Fruit fly (Drosophila melanogaster) whole organism, embryonic: ENCODE measurements around the gene Cyp308a1.

Source experiments
- Adf1 ChIP-seq: fragments of 200-800 bp; sonication (Bioruptor generic); IDR thresholded peaks from 2 replicates; pipeline ENCODE4 v1.3.6; 2022; ENCODE audit warnings: missing biosample characterization, missing genetic modification characterization
- Atf6 ChIP-seq: fragments of 200-800 bp; sonication (Bioruptor generic); IDR thresholded peaks from 2 replicates; pipeline ENCODE4 v1.3.6; 2022; ENCODE audit warnings: missing biosample characterization, missing genetic modification characterization
- Bgb ChIP-seq: fragments of 200-800 bp; sonication (Bioruptor generic); IDR thresholded peaks from 2 replicates; pipeline ENCODE4 v1.3.6; 2022; ENCODE audit warnings: missing biosample characterization, missing genetic modification characterization; ENCODE audit not compliant: partially characterized antibody
- BtbVII ChIP-seq: fragments of 200-800 bp; sonication (Bioruptor generic); optimal IDR thresholded peaks from 3 replicates; lab custom pipeline; 2017; ENCODE audit warnings: missing biosample characterization, mild to moderate bottlenecking, missing genetic modification characterization
- CG10431 ChIP-seq: fragments of 200-800 bp; sonication (Bioruptor generic); optimal IDR thresholded peaks from 3 replicates; lab custom pipeline; 2018; ENCODE audit warnings: missing biosample characterization, mild to moderate bottlenecking, missing genetic modification characterization
- CG10543 ChIP-seq: fragments of 200-800 bp; sonication (Bioruptor generic); optimal IDR thresholded peaks from 3 replicates; lab custom pipeline; 2017; ENCODE audit warnings: missing biosample characterization, mild to moderate bottlenecking, missing genetic modification characterization, moderate library complexity
- CG13296 ChIP-seq: fragments of 200-800 bp; sonication (Bioruptor generic); optimal IDR thresholded peaks from 3 replicates; lab custom pipeline; 2018; ENCODE audit warnings: missing biosample characterization, mild to moderate bottlenecking, missing genetic modification characterization
- CG3065 ChIP-seq: fragments of 200-800 bp; sonication (Bioruptor generic); optimal IDR thresholded peaks from 2 replicates; lab custom pipeline; 2016; ENCODE audit warnings: missing biosample characterization, missing genetic modification characterization
- CG3163 ChIP-seq: fragments of 200-800 bp; sonication (Bioruptor generic); optimal IDR thresholded peaks from 3 replicates; lab custom pipeline; 2016; ENCODE audit warnings: missing biosample characterization, missing genetic modification characterization
- CG33557 ChIP-seq: fragments of 200-800 bp; sonication (Bioruptor generic); optimal IDR thresholded peaks from 2 replicates; lab custom pipeline; 2019; ENCODE audit warnings: missing biosample characterization, mild to moderate bottlenecking, missing genetic modification characterization, moderate library complexity
- CG6175 ChIP-seq: fragments of 200-800 bp; sonication (Bioruptor generic); IDR thresholded peaks from 3 replicates; pipeline ENCODE4 v1.3.6; 2022; ENCODE audit warnings: missing biosample characterization, missing genetic modification characterization
- CG7372 ChIP-seq: fragments of 200-800 bp; sonication (Bioruptor generic); IDR thresholded peaks from 2 replicates; pipeline ENCODE4 v1.3.6; 2022; ENCODE audit warnings: missing biosample characterization, missing genetic modification characterization
- CG8089 ChIP-seq: fragments of 200-800 bp; sonication (Bioruptor generic); optimal IDR thresholded peaks from 3 replicates; lab custom pipeline; 2016; ENCODE audit warnings: missing biosample characterization, missing genetic modification characterization
- CG9609 ChIP-seq: fragments of 200-800 bp; sonication (Bioruptor generic); optimal IDR thresholded peaks from 3 replicates; lab custom pipeline; 2016; ENCODE audit warnings: missing biosample characterization, missing genetic modification characterization
- CkIIα-i1 ChIP-seq: fragments of 200-800 bp; sonication (Bioruptor generic); IDR thresholded peaks from 2 replicates; pipeline ENCODE4 v1.3.6; 2022; ENCODE audit warnings: missing biosample characterization, missing genetic modification characterization
- CoRest ChIP-seq: fragments of 200-800 bp; sonication (Bioruptor generic); optimal IDR thresholded peaks from 3 replicates; lab custom pipeline; 2018; ENCODE audit warnings: missing biosample characterization, mild to moderate bottlenecking, missing genetic modification characterization, moderate library complexity
- Dbx ChIP-seq: fragments of 200-800 bp; sonication (Bioruptor generic); IDR thresholded peaks from 3 replicates; pipeline ENCODE4 v1.3.6; 2022; ENCODE audit warnings: missing biosample characterization, missing genetic modification characterization
- Deaf1 ChIP-seq: fragments of 200-800 bp; optimal IDR thresholded peaks from 3 replicates; lab custom pipeline; 2019; ENCODE audit warnings: missing biosample characterization, mild to moderate bottlenecking, missing genetic modification characterization, moderate library complexity
- Elba2 ChIP-seq: fragments of 200-800 bp; sonication (Bioruptor generic); optimal IDR thresholded peaks from 3 replicates; lab custom pipeline; 2016; ENCODE audit warnings: missing biosample characterization, missing genetic modification characterization
- Fer1 ChIP-seq: fragments of 200-800 bp; sonication (Bioruptor generic); optimal IDR thresholded peaks from 2 replicates; lab custom pipeline; 2017; ENCODE audit warnings: missing biosample characterization, mild to moderate bottlenecking, missing genetic modification characterization
- Mrtf ChIP-seq: fragments of 200-800 bp; sonication (Bioruptor generic); IDR thresholded peaks from 3 replicates; pipeline ENCODE4 v1.3.6; 2022; ENCODE audit warnings: missing biosample characterization, missing genetic modification characterization
- NC2α ChIP-seq: fragments of 200-800 bp; sonication (Bioruptor generic); optimal IDR thresholded peaks from 2 replicates; lab custom pipeline; 2016; ENCODE audit warnings: missing biosample characterization, missing genetic modification characterization
- NC2β ChIP-seq: fragments of 200-800 bp; sonication (Bioruptor generic); optimal IDR thresholded peaks from 2 replicates; lab custom pipeline; 2016; ENCODE audit warnings: missing biosample characterization, missing genetic modification characterization
- Nf-YC ChIP-seq: fragments of 200-800 bp; optimal IDR thresholded peaks from 3 replicates; lab custom pipeline; 2019; ENCODE audit warnings: missing biosample characterization, mild to moderate bottlenecking, missing genetic modification characterization, moderate library complexity
- Sry-β ChIP-seq: fragments of 200-800 bp; sonication (Bioruptor generic); optimal IDR thresholded peaks from 2 replicates; lab custom pipeline; 2018; ENCODE audit warnings: missing biosample characterization, mild to moderate bottlenecking, missing genetic modification characterization, moderate library complexity
- Sry-δ ChIP-seq: fragments of 200-800 bp; sonication (Bioruptor generic); optimal IDR thresholded peaks from 2 replicates; lab custom pipeline; 2016; ENCODE audit warnings: missing biosample characterization, missing genetic modification characterization
- Xbp1 ChIP-seq: fragments of 200-800 bp; sonication (Bioruptor generic); optimal IDR thresholded peaks from 3 replicates; lab custom pipeline; 2016; ENCODE audit warnings: missing biosample characterization, mild to moderate bottlenecking, missing genetic modification characterization
- YL-1 ChIP-seq: fragments of 200-800 bp; sonication (Bioruptor generic); optimal IDR thresholded peaks from 3 replicates; lab custom pipeline; 2017; ENCODE audit warnings: missing biosample characterization, mild to moderate bottlenecking, missing genetic modification characterization
- bbx ChIP-seq: fragments of 200-800 bp; sonication (Bioruptor generic); IDR thresholded peaks from 2 replicates; pipeline ENCODE4 v1.3.6; 2022; ENCODE audit warnings: missing biosample characterization, missing genetic modification characterization; ENCODE audit not compliant: partially characterized antibody
- crol ChIP-seq: fragments of 200-800 bp; sonication (Bioruptor generic); IDR thresholded peaks from 2 replicates; pipeline ENCODE4 v1.3.6; 2022; ENCODE audit warnings: missing biosample characterization, missing genetic modification characterization
- cwo ChIP-seq: fragments of 200-800 bp; sonication (Bioruptor generic); optimal IDR thresholded peaks from 3 replicates; lab custom pipeline; 2017; ENCODE audit warnings: missing biosample characterization, missing genetic modification characterization, mild to moderate bottlenecking, moderate library complexity, missing genetic modification reagents
- emc ChIP-seq: fragments of 200-800 bp; sonication (Bioruptor generic); optimal IDR thresholded peaks from 2 replicates; lab custom pipeline; 2016; ENCODE audit warnings: missing biosample characterization, missing genetic modification characterization
- fd64A ChIP-seq: fragments of 200-800 bp; sonication (Bioruptor generic); optimal IDR thresholded peaks from 3 replicates; lab custom pipeline; 2018; ENCODE audit warnings: missing biosample characterization, mild to moderate bottlenecking, missing genetic modification characterization
- fd96Cb ChIP-seq: fragments of 200-800 bp; sonication (Bioruptor generic); optimal IDR thresholded peaks from 2 replicates; lab custom pipeline; 2018; ENCODE audit warnings: missing biosample characterization, mild to moderate bottlenecking, missing genetic modification characterization, moderate library complexity
- grau ChIP-seq: fragments of 200-800 bp; optimal IDR thresholded peaks from 3 replicates; lab custom pipeline; 2019; ENCODE audit warnings: missing biosample characterization, mild to moderate bottlenecking, missing genetic modification characterization, moderate library complexity
- gsb ChIP-seq: fragments of 200-800 bp; sonication (Bioruptor generic); IDR thresholded peaks from 2 replicates; pipeline ENCODE4 v1.3.6; 2022; ENCODE audit warnings: missing biosample characterization, missing genetic modification characterization
- gsb-n ChIP-seq: fragments of 200-800 bp; sonication (Bioruptor generic); optimal IDR thresholded peaks from 3 replicates; lab custom pipeline; 2018; ENCODE audit warnings: missing biosample characterization, mild to moderate bottlenecking, missing genetic modification characterization
- her ChIP-seq: fragments of 200-800 bp; sonication (Bioruptor generic); optimal IDR thresholded peaks from 2 replicates; lab custom pipeline; 2016; ENCODE audit warnings: missing biosample characterization, missing genetic modification characterization
- ken ChIP-seq: fragments of 200-800 bp; sonication (Bioruptor generic); IDR thresholded peaks from 3 replicates; pipeline ENCODE4 v1.3.6; 2022; ENCODE audit warnings: missing biosample characterization, missing genetic modification characterization
- psq ChIP-seq: fragments of 200-800 bp; sonication (Bioruptor generic); optimal IDR thresholded peaks from 2 replicates; lab custom pipeline; 2017; ENCODE audit warnings: missing biosample characterization, missing genetic modification characterization
- repo ChIP-seq: fragments of 200-800 bp; sonication (Bioruptor generic); optimal IDR thresholded peaks from 2 replicates; lab custom pipeline; 2016; ENCODE audit warnings: missing biosample characterization, missing genetic modification characterization
- schlank ChIP-seq: fragments of 200-800 bp; sonication (Bioruptor generic); optimal IDR thresholded peaks from 2 replicates; lab custom pipeline; 2018; ENCODE audit warnings: missing biosample characterization, mild to moderate bottlenecking, missing genetic modification characterization
- scrt ChIP-seq: fragments of 200-800 bp; sonication (Bioruptor generic); optimal IDR thresholded peaks from 2 replicates; lab custom pipeline; 2018; ENCODE audit warnings: missing biosample characterization, mild to moderate bottlenecking, missing genetic modification characterization, moderate library complexity
- sens-2 ChIP-seq: fragments of 200-800 bp; sonication (Bioruptor generic); IDR thresholded peaks from 2 replicates; pipeline ENCODE4 v1.3.6; 2022; ENCODE audit warnings: missing biosample characterization, missing genetic modification characterization
- sisA ChIP-seq: fragments of 200-800 bp; sonication (Bioruptor generic); IDR thresholded peaks from 2 replicates; pipeline ENCODE4 v1.3.6; 2022; ENCODE audit warnings: missing biosample characterization, missing genetic modification characterization
- tll ChIP-seq, 2 experiments: fragments of 200-800 bp in 1 of 2; fragments of >200 bp in 1 of 2; sonication (Bioruptor generic) in 1 of 2; optimal IDR thresholded peaks; 2 replicates each; lab custom pipeline; 2017 to 2019; ENCODE audit warnings: missing biosample characterization in 2 of 2, missing genetic modification characterization in 2 of 2, mild to moderate bottlenecking in 1 of 2, moderate library complexity in 1 of 2
- toy ChIP-seq: fragments of 200-800 bp; sonication (Bioruptor generic); IDR thresholded peaks from 2 replicates; pipeline ENCODE4 v1.3.6; 2022; ENCODE audit warnings: missing biosample characterization, missing genetic modification characterization
- twi ChIP-seq: fragments of 200-800 bp; optimal IDR thresholded peaks from 2 replicates; lab custom pipeline; 2019; ENCODE audit warnings: missing biosample characterization, mild to moderate bottlenecking, missing genetic modification characterization, moderate library complexity
- zen2 ChIP-seq: fragments of 200-800 bp; sonication (Bioruptor generic); IDR thresholded peaks from 3 replicates; pipeline ENCODE4 v1.3.6; 2022; ENCODE audit warnings: missing biosample characterization, missing genetic modification characterization; ENCODE audit not compliant: partially characterized antibody

Cyp308a1 gene

dm6 chrX:18684928-18685327 is 24.7 kb upstream of the Cyp308a1 start (continued):
- TF ChIP-seq Sry-β (GFP tag; lab: Kevin White, UChicago) (no peak), scrt (GFP tag; lab: Kevin White, UChicago) (no peak), CG8089 (GFP tag; lab: Kevin White, UChicago) (no peak), CG10431 (GFP tag; lab: Kevin White, UChicago) (no peak), NC2β (no peak), sens-2 (GFP tag; lab: Robert Waterston, UW) (no peak), cwo (no peak), CG13296 (GFP tag; lab: Kevin White, UChicago) (no peak), twi (tag; lab: Kevin White, UChicago) (peak; percentile 69), CoRest (tag; lab: Kevin White, UChicago) (no peak), fd96Cb (tag; lab: Kevin White, UChicago) (no peak), tll (GFP tag; optimal IDR thresholded peaks at IDR 0.05; lab: Kevin White, UChicago) (peak in 1 of 2 experiments; percentile 84), zen2 (GFP tag; lab: Robert Waterston, UW) (no peak), bbx (no peak), sisA (GFP tag; lab: Robert Waterston, UW) (no peak), NC2α (GFP tag; lab: Kevin White, UChicago) (no peak), Mrtf (GFP tag; lab: Robert Waterston, UW) (no peak)
- TF ChIP-seq, all 482 proteins: peak for 5

dm6 chrX:18685726-18686125 is 23.9 kb upstream of the Cyp308a1 start, which contains the start of gene phtm:
Gene phtm, plus strand, starts transcription at chrX:18685766.
- TF ChIP-seq Atf6 (GFP tag; lab: Robert Waterston, UW) (no peak), sens-2 (GFP tag; lab: Robert Waterston, UW) (no peak), grau (tag; lab: Kevin White, UChicago) (no peak), fd64A (GFP tag; lab: Kevin White, UChicago) (no peak), YL-1 (GFP tag; lab: Kevin White, UChicago) (no peak), Sry-δ (no peak), her (GFP tag; lab: Kevin White, UChicago) (no peak), Nf-YC (no peak), CG7372 (GFP tag; lab: Robert Waterston, UW) (no peak), emc (no peak), Xbp1 (no peak), CG9609 (GFP tag; lab: Kevin White, UChicago) (no peak), CkIIα-i1 (GFP tag; lab: Robert Waterston, UW) (no peak), ken (GFP tag; lab: Robert Waterston, UW) (no peak), Elba2 (GFP tag; lab: Kevin White, UChicago) (no peak), zen2 (GFP tag; lab: Robert Waterston, UW) (no peak), repo (GFP tag; lab: Kevin White, UChicago) (no peak), gsb (GFP tag; lab: Robert Waterston, UW) (no peak)
- TF ChIP-seq, all 482 proteins: peak for 0

DNA sequence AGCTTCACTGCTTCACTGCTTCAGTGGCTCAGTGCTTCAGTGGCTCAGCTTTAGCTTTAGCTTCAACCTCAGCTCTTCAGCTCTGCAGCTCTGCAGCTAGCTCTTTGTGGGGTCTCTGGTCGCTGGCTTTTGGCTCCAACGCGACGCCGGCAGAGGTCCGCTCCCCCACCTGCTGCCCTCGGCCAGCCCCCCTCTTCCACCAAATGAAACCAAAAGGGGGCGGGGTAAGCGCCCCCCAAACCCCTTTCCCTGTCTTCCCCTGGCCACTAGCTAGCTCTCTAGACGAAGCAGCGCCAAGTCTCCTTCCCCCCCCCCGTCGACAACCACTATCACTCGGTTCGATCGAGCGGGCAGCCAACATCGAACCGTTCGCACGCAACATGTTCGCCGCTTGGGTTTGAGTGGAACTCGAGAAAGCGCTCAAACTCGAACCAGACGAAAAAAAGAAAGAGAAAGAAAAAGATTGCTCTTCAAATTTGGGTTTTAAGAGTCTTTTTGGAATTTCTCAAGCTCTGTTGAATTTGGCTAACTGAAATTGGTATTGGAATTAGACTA is 16.6 kb upstream of the Cyp308a1 start, which contains the start of gene Cyp18a1:
TSS of gene Cyp18a1 (minus strand) at position 95 of the 555 bp plus-strand sequence.
- peak; percentile 47 for TF ChIP-seq CG10543 (GFP tag; lab: Kevin White, UChicago)
- peak; percentile 68 for TF ChIP-seq Deaf1 (tag; lab: Kevin White, UChicago)
- TF ChIP-seq CG33557: no peak
- TF ChIP-seq gsb-n (tag; lab: Kevin White, UChicago): no peak
- peak; percentile 51; the same call in 1 of the 3 replicates for TF ChIP-seq CG6175 (GFP tag; lab: Robert Waterston, UW)
- peak; percentile 11; the same call in 1 of the 2 replicates for TF ChIP-seq Bgb (GFP tag; lab: Robert Waterston, UW)
- TF ChIP-seq toy (GFP tag; lab: Robert Waterston, UW): no peak
- TF ChIP-seq crol (GFP tag; lab: Robert Waterston, UW): peak; percentile 99
- TF ChIP-seq Adf1 (GFP tag; lab: Robert Waterston, UW): peak; percentile 82
- no peak for TF ChIP-seq BtbVII (GFP tag; lab: Kevin White, UChicago)
- TF ChIP-seq psq (GFP tag; lab: Kevin White, UChicago): no peak
- TF ChIP-seq CG3163 (GFP tag; lab: Kevin White, UChicago): peak; percentile 38
- no peak for TF ChIP-seq schlank (tag; lab: Kevin White, UChicago)
- no peak for TF ChIP-seq CG3065
- TF ChIP-seq Fer1 (GFP tag; lab: Kevin White, UChicago): no peak
- TF ChIP-seq Dbx: no peak
